Fruit fly (Drosophila melanogaster) whole organism: ENCODE results near the gene Atg13.

Source experiments
- Dll ChIP-seq: fragments of >200 bp; optimal IDR thresholded peaks from 2 replicates; lab custom pipeline; 2017
- usp ChIP-seq: fragments of >200 bp; optimal IDR thresholded peaks from 2 replicates; lab custom pipeline; 2017; ENCODE audit warnings: missing biosample characterization, missing genetic modification characterization, mixed read lengths

dm6 chr3R:8321447-8321846, 28.2 kb upstream of the Atg13 start, which contains the start of gene Or85a:
- TF ChIP-seq Dll (lab: Kevin White, UChicago), result no peak
- no peak for TF ChIP-seq usp (GFP tag; lab: Kevin White, UChicago)
